Fruit fly (Drosophila melanogaster) whole organism, embryonic: Measurements from ENCODE around the gene Mvd.

Experiments used
- Atf-2 ChIP-seq: fragments of 200-800 bp; sonication (Bioruptor generic); optimal IDR thresholded peaks from 2 replicates; lab custom pipeline; 2016; ENCODE audit warnings: missing biosample characterization, missing genetic modification characterization
- CG10565 ChIP-seq: fragments of 200-800 bp; sonication (Bioruptor generic); optimal IDR thresholded peaks from 3 replicates; lab custom pipeline; 2016; ENCODE audit warnings: missing biosample characterization, mild to moderate bottlenecking, missing genetic modification characterization
- CG11247 ChIP-seq: fragments of 200-800 bp; sonication (Bioruptor generic); IDR thresholded peaks from 2 replicates; pipeline ENCODE4 v1.3.6; 2022; ENCODE audit warnings: missing biosample characterization, missing genetic modification characterization
- CG12104 ChIP-seq: fragments of 200-800 bp; sonication (Bioruptor generic); optimal IDR thresholded peaks from 3 replicates; lab custom pipeline; 2016; ENCODE audit warnings: missing biosample characterization, missing genetic modification characterization
- CG12744 ChIP-seq: fragments of 200-800 bp; sonication (Bioruptor generic); optimal IDR thresholded peaks from 2 replicates; lab custom pipeline; 2016; ENCODE audit warnings: missing biosample characterization, missing genetic modification characterization
- CG15514 ChIP-seq: fragments of 200-800 bp; sonication (Bioruptor generic); optimal IDR thresholded peaks from 3 replicates; lab custom pipeline; 2017; ENCODE audit warnings: missing biosample characterization, missing genetic modification characterization, mild to moderate bottlenecking, moderate library complexity, missing genetic modification reagents
- CG15601 ChIP-seq: fragments of 200-800 bp; sonication (Bioruptor generic); optimal IDR thresholded peaks from 3 replicates; lab custom pipeline; 2019; ENCODE audit warnings: missing biosample characterization, mild to moderate bottlenecking, missing genetic modification characterization, moderate library complexity
- CG16779 ChIP-seq: fragments of 200-800 bp; sonication (Bioruptor generic); IDR thresholded peaks from 2 replicates; pipeline ENCODE4 v1.3.6; 2022; ENCODE audit warnings: missing biosample characterization, missing genetic modification characterization
- CG17328 ChIP-seq: fragments of 200-800 bp; sonication (Bioruptor generic); IDR thresholded peaks from 2 replicates; pipeline ENCODE4 v1.3.6; 2022; ENCODE audit warnings: missing biosample characterization, missing genetic modification characterization
- CG17912 ChIP-seq: fragments of 200-800 bp; sonication (Bioruptor generic); optimal IDR thresholded peaks from 2 replicates; lab custom pipeline; 2018; ENCODE audit warnings: missing biosample characterization, mild to moderate bottlenecking, missing genetic modification characterization
- CG18476 ChIP-seq: fragments of 200-800 bp; sonication (Bioruptor generic); optimal IDR thresholded peaks from 2 replicates; lab custom pipeline; 2016; ENCODE audit warnings: missing biosample characterization, mild to moderate bottlenecking, missing genetic modification characterization
- CG3847 ChIP-seq: fragments of 200-800 bp; sonication (Bioruptor generic); IDR thresholded peaks from 2 replicates; pipeline ENCODE4 v1.3.6; 2022; ENCODE audit warnings: missing biosample characterization, missing genetic modification characterization
- CG4282 ChIP-seq: fragments of 200-800 bp; sonication (Bioruptor generic); optimal IDR thresholded peaks from 2 replicates; lab custom pipeline; 2016; ENCODE audit warnings: missing biosample characterization, missing genetic modification characterization
- CG4424 ChIP-seq: fragments of 200-800 bp; sonication (Bioruptor generic); optimal IDR thresholded peaks from 3 replicates; lab custom pipeline; 2016; ENCODE audit warnings: missing biosample characterization, missing genetic modification characterization
- CG5180 ChIP-seq: fragments of 200-800 bp; sonication (Bioruptor generic); optimal IDR thresholded peaks from 3 replicates; lab custom pipeline; 2017; ENCODE audit warnings: missing biosample characterization, missing genetic modification characterization, mild to moderate bottlenecking, moderate library complexity, missing genetic modification reagents
- CG7556 ChIP-seq: fragments of 200-800 bp; sonication (Bioruptor generic); optimal IDR thresholded peaks from 2 replicates; lab custom pipeline; 2017; ENCODE audit warnings: missing biosample characterization, mild to moderate bottlenecking, missing genetic modification characterization
- CG7987 ChIP-seq: fragments of 200-800 bp; sonication (Bioruptor generic); optimal IDR thresholded peaks from 2 replicates; lab custom pipeline; 2018; ENCODE audit warnings: missing biosample characterization, mild to moderate bottlenecking, missing genetic modification characterization, moderate library complexity
- CG9727 ChIP-seq: fragments of 200-800 bp; sonication (Bioruptor generic); optimal IDR thresholded peaks from 3 replicates; lab custom pipeline; 2017; ENCODE audit warnings: missing biosample characterization, mild to moderate bottlenecking, missing genetic modification characterization
- Eip74EF ChIP-seq, 2 experiments: fragments of 200-800 bp in 1 of 2; fragments of >200 bp in 1 of 2; sonication (Bioruptor generic) in 1 of 2; optimal IDR thresholded peaks; 2 replicates each; lab custom pipeline; 2017 to 2019; ENCODE audit warnings: missing biosample characterization in 2 of 2, missing genetic modification characterization in 2 of 2, mild to moderate bottlenecking in 1 of 2, moderate library complexity in 1 of 2
- GATAe ChIP-seq: fragments of 200-800 bp; sonication (Bioruptor generic); conservative IDR thresholded peaks from 2 replicates; pipeline ENCODE4 v1.3.6; 2022; ENCODE audit warnings: missing biosample characterization, missing genetic modification characterization
- HLHmδ ChIP-seq: fragments of 200-800 bp; sonication (Bioruptor generic); optimal IDR thresholded peaks from 2 replicates; lab custom pipeline; 2018; ENCODE audit warnings: missing biosample characterization, mild to moderate bottlenecking, missing genetic modification characterization, moderate library complexity
- Hmx ChIP-seq: fragments of 200-800 bp; sonication (Bioruptor generic); optimal IDR thresholded peaks from 2 replicates; lab custom pipeline; 2016; ENCODE audit warnings: missing biosample characterization, missing genetic modification characterization
- Lhr ChIP-seq: fragments of 200-800 bp; sonication (Bioruptor generic); optimal IDR thresholded peaks from 3 replicates; lab custom pipeline; 2017; ENCODE audit warnings: mild to moderate bottlenecking, missing biosample characterization, missing genetic modification reagents, missing genetic modification characterization
- Max ChIP-seq: fragments of 200-800 bp; sonication (Bioruptor generic); optimal IDR thresholded peaks from 2 replicates; lab custom pipeline; 2016; ENCODE audit warnings: missing biosample characterization, mild to moderate bottlenecking, missing genetic modification characterization
- TFAM ChIP-seq: fragments of 200-800 bp; sonication (Bioruptor generic); optimal IDR thresholded peaks from 2 replicates; lab custom pipeline; 2017; ENCODE audit warnings: missing biosample characterization, missing genetic modification characterization, inconsistent platforms
- Trl ChIP-seq, 3 experiments: fragments of >200 bp in 2 of 3; fragments of 200-800 bp in 1 of 3; sonication (Bioruptor generic) in 1 of 3; optimal IDR thresholded peaks; 2 replicates in 1 of 3; 3 replicates in 2 of 3; lab custom pipeline; 2016 to 2017; ENCODE audit warnings: missing biosample characterization in 1 of 3, missing genetic modification characterization in 1 of 3
- bcd ChIP-seq: fragments of 200-800 bp; sonication (Bioruptor generic); optimal IDR thresholded peaks from 2 replicates; lab custom pipeline; 2017; ENCODE audit warnings: missing biosample characterization, mild to moderate bottlenecking, missing genetic modification characterization
- croc ChIP-seq: fragments of 200-800 bp; sonication (Bioruptor generic); conservative IDR thresholded peaks from 3 replicates; pipeline ENCODE4 v1.3.6; 2022; ENCODE audit warnings: missing biosample characterization, missing genetic modification characterization
- crol ChIP-seq: fragments of 200-800 bp; sonication (Bioruptor generic); IDR thresholded peaks from 2 replicates; pipeline ENCODE4 v1.3.6; 2022; ENCODE audit warnings: missing biosample characterization, missing genetic modification characterization
- crp ChIP-seq, 2 experiments: fragments of 200-800 bp; sonication (Bioruptor generic); optimal IDR thresholded peaks; 2 replicates in 1 of 2; 3 replicates in 1 of 2; lab custom pipeline; 2017; ENCODE audit warnings: missing biosample characterization in 2 of 2, missing genetic modification characterization in 2 of 2, mild to moderate bottlenecking in 1 of 2, moderate library complexity in 1 of 2
- exex ChIP-seq: fragments of 200-800 bp; sonication (Bioruptor generic); optimal IDR thresholded peaks from 4 replicates; lab custom pipeline; 2018; ENCODE audit warnings: missing biosample characterization, mild to moderate bottlenecking, missing genetic modification characterization, moderate library complexity
- fd102C ChIP-seq: fragments of 200-800 bp; sonication (Bioruptor generic); optimal IDR thresholded peaks from 2 replicates; lab custom pipeline; 2018; ENCODE audit warnings: missing biosample characterization, mild to moderate bottlenecking, missing genetic modification characterization, moderate library complexity
- gcm2 ChIP-seq: fragments of 200-800 bp; sonication (Bioruptor generic); optimal IDR thresholded peaks from 2 replicates; lab custom pipeline; 2016; ENCODE audit warnings: missing biosample characterization, missing genetic modification characterization
- gro ChIP-seq: fragments of 200-800 bp; sonication (Bioruptor generic); optimal IDR thresholded peaks from 2 replicates; lab custom pipeline; 2016; ENCODE audit warnings: missing biosample characterization, missing genetic modification characterization
- her ChIP-seq: fragments of 200-800 bp; sonication (Bioruptor generic); optimal IDR thresholded peaks from 2 replicates; lab custom pipeline; 2016; ENCODE audit warnings: missing biosample characterization, missing genetic modification characterization
- kni ChIP-seq: fragments of 200-800 bp; sonication (Bioruptor generic); optimal IDR thresholded peaks from 3 replicates; lab custom pipeline; 2017; ENCODE audit warnings: mild to moderate bottlenecking, missing biosample characterization, missing genetic modification reagents, missing genetic modification characterization
- lov ChIP-seq, 2 experiments: fragments of 200-800 bp in 1 of 2; fragments of >200 bp in 1 of 2; sonication (Bioruptor generic) in 1 of 2; IDR thresholded peaks in 1 of 2; optimal IDR thresholded peaks in 1 of 2; 2 replicates in 1 of 2; 3 replicates in 1 of 2; pipeline versions ENCODE4 v1.3.6 to Lab custom; 2017 to 2022; ENCODE audit warnings: missing biosample characterization in 1 of 2, missing genetic modification characterization in 1 of 2
- ranshi ChIP-seq: fragments of 200-800 bp; sonication (Bioruptor generic); IDR thresholded peaks from 2 replicates; pipeline ENCODE4 v1.3.6; 2022; ENCODE audit warnings: missing biosample characterization, missing genetic modification characterization
- rib ChIP-seq: fragments of 200-800 bp; sonication (Bioruptor generic); IDR thresholded peaks from 2 replicates; pipeline ENCODE4 v1.3.6; 2022; ENCODE audit warnings: missing biosample characterization, missing genetic modification characterization
- sens ChIP-seq: fragments of 200-800 bp; sonication (Bioruptor generic); peaks from one replicate; lab custom pipeline; 2016; ENCODE audit warnings: missing biosample characterization, missing genetic modification characterization
- sim ChIP-seq: fragments of 200-800 bp; sonication (Bioruptor generic); IDR thresholded peaks from 2 replicates; pipeline ENCODE4 v1.3.6; 2022; ENCODE audit warnings: missing biosample characterization, missing genetic modification characterization
- slbo ChIP-seq: fragments of 200-800 bp; sonication (Bioruptor generic); IDR thresholded peaks from 2 replicates; pipeline ENCODE4 v1.3.6; 2022; ENCODE audit warnings: missing biosample characterization, missing genetic modification characterization
- stc ChIP-seq: fragments of 200-800 bp; sonication (Bioruptor generic); IDR thresholded peaks from 2 replicates; pipeline ENCODE4 v1.3.6; 2022; ENCODE audit warnings: missing biosample characterization, missing genetic modification characterization
- tap ChIP-seq: fragments of 200-800 bp; optimal IDR thresholded peaks from 3 replicates; lab custom pipeline; 2019; ENCODE audit warnings: missing biosample characterization, mild to moderate bottlenecking, missing genetic modification characterization, moderate library complexity
- toy ChIP-seq: fragments of 200-800 bp; sonication (Bioruptor generic); IDR thresholded peaks from 2 replicates; pipeline ENCODE4 v1.3.6; 2022; ENCODE audit warnings: missing biosample characterization, missing genetic modification characterization
- tup ChIP-seq: fragments of 200-800 bp; sonication (Bioruptor generic); optimal IDR thresholded peaks from 2 replicates; lab custom pipeline; 2016; ENCODE audit warnings: missing biosample characterization, mild to moderate bottlenecking, missing genetic modification characterization, moderate library complexity
- twi ChIP-seq: fragments of 200-800 bp; optimal IDR thresholded peaks from 2 replicates; lab custom pipeline; 2019; ENCODE audit warnings: missing biosample characterization, mild to moderate bottlenecking, missing genetic modification characterization, moderate library complexity
- zen ChIP-seq: fragments of 200-800 bp; sonication (Bioruptor generic); optimal IDR thresholded peaks from 3 replicates; lab custom pipeline; 2018; ENCODE audit warnings: missing biosample characterization, mild to moderate bottlenecking, missing genetic modification characterization, moderate library complexity

Gene Mvd

DNA sequence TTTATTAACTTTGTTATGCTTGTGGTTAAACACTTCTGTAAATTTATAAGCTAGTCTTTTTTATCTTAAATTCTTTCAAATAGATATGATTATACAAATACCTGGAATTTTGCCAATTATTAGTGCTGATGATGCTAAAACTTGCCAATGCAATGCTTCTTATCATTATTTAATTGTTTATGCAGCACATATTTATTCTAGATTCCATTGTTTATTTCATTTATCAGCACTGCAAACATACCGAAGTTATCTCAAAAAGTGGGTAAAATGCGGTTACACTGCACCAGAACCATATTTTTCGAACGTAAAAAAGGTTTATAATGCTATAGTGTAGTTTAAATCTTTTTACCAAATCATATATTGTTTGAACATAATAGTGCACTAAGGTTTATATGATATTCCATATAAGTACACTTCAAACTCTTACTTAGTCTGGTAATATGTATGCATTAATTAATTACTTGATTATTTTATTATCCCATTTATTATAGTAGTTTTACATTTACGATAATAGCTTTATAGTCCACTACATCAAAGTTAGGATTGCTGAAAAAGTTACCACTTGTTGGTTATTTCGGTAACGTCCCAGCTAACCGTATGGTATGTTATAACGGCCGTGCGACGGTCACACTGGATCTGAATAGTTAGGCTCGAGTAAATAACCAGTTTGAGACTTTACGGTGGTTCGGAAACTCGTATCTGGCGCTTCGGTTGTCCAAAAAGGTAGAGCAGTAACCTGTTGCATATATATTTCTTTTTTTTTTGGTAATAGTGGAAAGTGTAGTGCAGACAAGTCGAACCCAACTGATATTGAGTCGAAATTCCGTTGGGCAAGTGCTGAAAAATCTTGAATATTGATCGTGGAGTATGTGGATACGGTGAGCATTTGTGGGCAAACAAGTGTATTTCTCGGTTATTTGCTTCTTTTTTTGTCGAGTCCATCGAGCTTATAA is 39.5 kb downstream of the Mvd start, which contains the start of gene Rhp (continued):
- TF ChIP-seq lov (optimal IDR thresholded peaks at IDR 0.05; lab: Kevin White, UChicago) (no peak), lov (GFP tag; IDR thresholded peaks at IDR 0.05; lab: Robert Waterston, UW) (no peak), Eip74EF (GFP tag; optimal IDR thresholded peaks at IDR 0.05; lab: Kevin White, UChicago) (peak in 1 of 2 experiments; percentile 17), exex (tag; lab: Kevin White, UChicago) (peak; percentile 46), sens (GFP tag; lab: Kevin White, UChicago) (peak; percentile 90), Max (peak; percentile 18), GATAe (GFP tag; lab: Robert Waterston, UW) (no peak), CG18476 (GFP tag; lab: Kevin White, UChicago) (no peak), gro (no peak), CG12744 (GFP tag; lab: Kevin White, UChicago) (no peak), TFAM (GFP tag; lab: Kevin White, UChicago) (no peak), crp (GFP tag; optimal IDR thresholded peaks at IDR 0.05; lab: Kevin White, UChicago) (no peak), Hmx (no peak), crol (GFP tag; lab: Robert Waterston, UW) (no peak), CG17912 (peak; percentile 38), CG9727 (GFP tag; lab: Kevin White, UChicago) (peak; percentile 36), CG7556 (GFP tag; lab: Kevin White, UChicago) (peak; percentile 12), gcm2 (GFP tag; lab: Kevin White, UChicago) (no peak), fd102C (GFP tag; lab: Kevin White, UChicago) (no peak), her (GFP tag; lab: Kevin White, UChicago) (no peak), Trl (optimal IDR thresholded peaks at IDR 0.05; lab: Kevin White, UChicago) (no peak), Trl (GFP tag; optimal IDR thresholded peaks at IDR 0.05; lab: Kevin White, UChicago) (no peak), CG4282 (GFP tag; lab: Kevin White, UChicago) (no peak), CG15601 (tag; lab: Kevin White, UChicago) (peak; percentile 76), stc (GFP tag; lab: Robert Waterston, UW) (no peak), ranshi (GFP tag; lab: Robert Waterston, UW) (no peak), zen (no peak), CG10565 (GFP tag; lab: Kevin White, UChicago) (no peak), CG4424 (GFP tag; lab: Kevin White, UChicago) (peak; percentile 5), CG5180 (GFP tag; lab: Kevin White, UChicago) (peak; percentile 56), twi (tag; lab: Kevin White, UChicago) (no peak), CG7987 (GFP tag; lab: Kevin White, UChicago) (peak; percentile 62), HLHmδ (GFP tag; lab: Kevin White, UChicago) (peak; percentile 5), CG15514 (GFP tag; lab: Kevin White, UChicago) (peak; percentile 23), sim (GFP tag; lab: Robert Waterston, UW) (no peak), Lhr (peak; percentile 24), Atf-2 (GFP tag; lab: Kevin White, UChicago) (no peak), CG12104 (GFP tag; lab: Kevin White, UChicago) (peak; percentile 32), CG3847 (GFP tag; lab: Robert Waterston, UW) (no peak), croc (GFP tag; lab: Robert Waterston, UW) (no peak), CG17328 (GFP tag; lab: Robert Waterston, UW) (no peak; the same call in 1 of the 2 replicates), tup (GFP tag; lab: Kevin White, UChicago) (no peak), slbo (no peak), toy (GFP tag; lab: Robert Waterston, UW) (no peak), rib (GFP tag; lab: Robert Waterston, UW) (no peak), bcd (GFP tag; lab: Kevin White, UChicago) (no peak), kni (GFP tag; lab: Kevin White, UChicago) (peak; percentile 17), CG11247 (GFP tag; lab: Robert Waterston, UW) (no peak), tap (tag; lab: Kevin White, UChicago) (peak; percentile 69), CG16779 (no peak)
